Worm (Caenorhabditis elegans) whole organism, L1 larva: ENCODE measurements around the gene T28B11.1.

Experiments used
- C04F5.9 ChIP-seq: sonication (generic microtip); optimal IDR thresholded peaks from 2 replicates; lab custom pipeline; 2016; ENCODE audit warnings: missing genetic modification characterization, missing compliant biosample characterization
- C34B4.2 ChIP-seq: sonication (generic microtip); optimal IDR thresholded peaks from 2 replicates; lab custom pipeline; 2017; ENCODE audit warnings: mild to moderate bottlenecking, missing genetic modification characterization, missing compliant biosample characterization
- F16B12.6 ChIP-seq: fragments of 150-350 bp; optimal IDR thresholded peaks from 2 replicates; lab custom pipeline; 2014; ENCODE audit warnings: missing biosample characterization, missing genetic modification characterization
- Y116A8C.19 ChIP-seq: sonication (generic microtip); optimal IDR thresholded peaks from 2 replicates; lab custom pipeline; 2016; ENCODE audit warnings: missing compliant biosample characterization, missing genetic modification characterization, borderline replicate concordance
- aly-2 ChIP-seq: fragments of 150-350 bp; optimal IDR thresholded peaks from 2 replicates; lab custom pipeline; 2014; ENCODE audit warnings: missing biosample characterization, missing genetic modification characterization
- blmp-1 ChIP-seq: fragments of 150-350 bp; optimal IDR thresholded peaks from 2 replicates; lab custom pipeline; 2014; ENCODE audit warnings: missing biosample characterization, missing genetic modification characterization
- ceh-63 ChIP-seq: fragments of 200-800 bp; sonication (Bioruptor generic); optimal IDR thresholded peaks from 2 replicates; lab custom pipeline; 2018; ENCODE audit warnings: mild to moderate bottlenecking, missing genetic modification characterization, missing compliant biosample characterization
- ceh-8 ChIP-seq: fragments of 200-800 bp; sonication (Bioruptor generic); optimal IDR thresholded peaks from 2 replicates; lab custom pipeline; 2018; ENCODE audit warnings: mild to moderate bottlenecking, missing genetic modification characterization, moderate library complexity, missing compliant biosample characterization
- ceh-82 ChIP-seq, 3 experiments: fragments of 150-350 bp in 1 of 3; sonication (generic microtip) in 2 of 3; optimal IDR thresholded peaks; 2 replicates each; lab custom pipeline; 2014 to 2017; ENCODE audit warnings: missing biosample characterization in 3 of 3, missing genetic modification characterization in 3 of 3
- ces-1 ChIP-seq: fragments of 150-350 bp; optimal IDR thresholded peaks from 2 replicates; lab custom pipeline; 2014; ENCODE audit warnings: missing biosample characterization, missing genetic modification reagents, missing genetic modification characterization
- dpl-1 ChIP-seq, 3 experiments: fragments of 150-350 bp in 2 of 3; sonication (generic microtip) in 1 of 3; optimal IDR thresholded peaks; 2 replicates each; lab custom pipeline; 2014 to 2017; ENCODE audit warnings: missing biosample characterization in 3 of 3, missing genetic modification characterization in 3 of 3, missing genetic modification reagents in 3 of 3
- dsc-1 ChIP-seq: sonication (generic microtip); optimal IDR thresholded peaks from 2 replicates; lab custom pipeline; 2016; ENCODE audit warnings: mild to moderate bottlenecking, missing genetic modification characterization, missing compliant biosample characterization
- efl-1 ChIP-seq, 4 experiments: fragments of 150-350 bp; optimal IDR thresholded peaks in 3 of 4; peaks in 1 of 4; 1 replicate in 1 of 4; 2 replicates in 3 of 4; lab custom pipeline; 2014; ENCODE audit warnings: missing biosample characterization in 2 of 4, missing genetic modification characterization in 2 of 4, missing genetic modification reagents in 2 of 4
- efl-3 ChIP-seq: fragments of 200-800 bp; sonication (Bioruptor generic); optimal IDR thresholded peaks from 2 replicates; lab custom pipeline; 2018; ENCODE audit warnings: mild to moderate bottlenecking, missing genetic modification characterization, missing compliant biosample characterization
- egl-13 ChIP-seq: sonication (generic microtip); optimal IDR thresholded peaks from 2 replicates; lab custom pipeline; 2016; ENCODE audit warnings: missing genotype, missing genetic modification reagents, missing genetic modification characterization, missing compliant biosample characterization
- egl-27 ChIP-seq, 2 experiments: fragments of 150-350 bp in 1 of 2; sonication (generic microtip); optimal IDR thresholded peaks; 3 replicates each; lab custom pipeline; 2017 to 2018; ENCODE audit warnings: missing biosample characterization in 2 of 2, missing genetic modification characterization in 2 of 2, missing genetic modification reagents in 2 of 2
- ets-5 ChIP-seq: fragments of 200-800 bp; sonication (Bioruptor generic); IDR thresholded peaks from 2 replicates; pipeline ENCODE4 v1.3.6; 2022; ENCODE audit warnings: missing genetic modification characterization, missing compliant biosample characterization
- fkh-10 ChIP-seq: sonication (generic microtip); optimal IDR thresholded peaks from 2 replicates; lab custom pipeline; 2017; ENCODE audit warnings: missing biosample characterization, missing genetic modification reagents, missing genetic modification characterization
- fkh-4 ChIP-seq: sonication (generic microtip); optimal IDR thresholded peaks from 2 replicates; lab custom pipeline; 2016; ENCODE audit warnings: missing compliant biosample characterization, missing genetic modification characterization, borderline replicate concordance
- grh-1 ChIP-seq: fragments of 200-800 bp; sonication (Bioruptor generic); IDR thresholded peaks from 2 replicates; pipeline ENCODE4 v1.3.6; 2022; ENCODE audit warnings: missing genetic modification reagents, missing genetic modification characterization, missing compliant biosample characterization
- irx-1 ChIP-seq: sonication (generic microtip); optimal IDR thresholded peaks from 2 replicates; lab custom pipeline; 2016; ENCODE audit warnings: missing genetic modification characterization, missing compliant biosample characterization
- isw-1 ChIP-seq: fragments of 200-800 bp; sonication (Bioruptor generic); IDR thresholded peaks from 2 replicates; pipeline ENCODE4 v1.3.6; 2022; ENCODE audit warnings: missing genetic modification characterization, missing compliant biosample characterization
- lin-13 ChIP-seq: fragments of 150-350 bp; optimal IDR thresholded peaks from 2 replicates; lab custom pipeline; 2014; ENCODE audit warnings: missing biosample characterization, missing genetic modification reagents, missing genetic modification characterization
- lin-14 ChIP-seq: fragments of 200-800 bp; sonication (Bioruptor generic); optimal IDR thresholded peaks from 2 replicates; lab custom pipeline; 2018; ENCODE audit warnings: mild to moderate bottlenecking, missing genetic modification characterization, moderate library complexity, missing compliant biosample characterization
- lin-15B ChIP-seq: fragments of 150-350 bp; sonication (generic microtip); optimal IDR thresholded peaks from 3 replicates; lab custom pipeline; 2014; ENCODE audit warnings: missing biosample characterization, missing genetic modification characterization
- lin-35 ChIP-seq, 2 experiments: fragments of 150-350 bp; optimal IDR thresholded peaks; 2 replicates each; lab custom pipeline; 2014; ENCODE audit warnings: missing biosample characterization in 2 of 2, missing genetic modification characterization in 2 of 2, missing genetic modification reagents in 2 of 2
- lin-39 ChIP-seq: fragments of 150-350 bp; optimal IDR thresholded peaks from 2 replicates; lab custom pipeline; 2014; ENCODE audit warnings: missing biosample characterization, missing genetic modification reagents, missing genetic modification characterization
- lsy-2 ChIP-seq, 2 experiments: fragments of 150-350 bp; optimal IDR thresholded peaks; 2 replicates each; lab custom pipeline; 2014; ENCODE audit warnings: missing biosample characterization in 2 of 2, missing genetic modification characterization in 2 of 2
- mab-9 ChIP-seq: fragments of 200-800 bp; sonication (Bioruptor generic); IDR thresholded peaks from 2 replicates; pipeline ENCODE4 v1.3.6; 2022; ENCODE audit warnings: missing genetic modification reagents, missing genetic modification characterization, missing compliant biosample characterization
- mdl-1 ChIP-seq, 2 experiments: fragments of 150-350 bp; optimal IDR thresholded peaks; 2 replicates each; lab custom pipeline; 2014 to 2017; ENCODE audit warnings: missing biosample characterization in 2 of 2, missing genetic modification characterization in 2 of 2, inconsistent platforms in 1 of 2
- mef-2 ChIP-seq: fragments of 150-350 bp; optimal IDR thresholded peaks from 2 replicates; lab custom pipeline; 2014; ENCODE audit warnings: missing biosample characterization, missing genetic modification characterization
- mep-1 ChIP-seq: fragments of 150-350 bp; optimal IDR thresholded peaks from 2 replicates; lab custom pipeline; 2014; ENCODE audit warnings: missing biosample characterization, missing genetic modification characterization
- nhr-12 ChIP-seq: sonication (generic microtip); optimal IDR thresholded peaks from 2 replicates; lab custom pipeline; 2017; ENCODE audit warnings: missing biosample characterization, missing genetic modification characterization
- nhr-19 ChIP-seq: fragments of 200-800 bp; sonication (Bioruptor generic); conservative IDR thresholded peaks from 2 replicates; pipeline ENCODE4 v1.3.6; 2022; ENCODE audit warnings: missing genetic modification characterization, missing compliant biosample characterization
- nhr-28 ChIP-seq: fragments of 150-350 bp; optimal IDR thresholded peaks from 2 replicates; lab custom pipeline; 2014; ENCODE audit warnings: missing biosample characterization, missing genetic modification characterization
- nhr-47 ChIP-seq: sonication (generic microtip); optimal IDR thresholded peaks from 2 replicates; lab custom pipeline; 2016; ENCODE audit warnings: mild to moderate bottlenecking, missing genetic modification characterization, moderate library complexity, missing compliant biosample characterization
- nhr-71 ChIP-seq: sonication (generic microtip); optimal IDR thresholded peaks from 2 replicates; lab custom pipeline; 2016; ENCODE audit warnings: mild to moderate bottlenecking, missing genetic modification characterization, moderate library complexity, missing compliant biosample characterization
- nhr-77 ChIP-seq: fragments of 150-350 bp; optimal IDR thresholded peaks from 2 replicates; lab custom pipeline; 2014; ENCODE audit warnings: missing biosample characterization, missing genetic modification characterization
- pax-3 ChIP-seq: fragments of 200-800 bp; sonication (Bioruptor generic); optimal IDR thresholded peaks from 2 replicates; lab custom pipeline; 2018; ENCODE audit warnings: mild to moderate bottlenecking, missing genetic modification characterization, moderate library complexity, missing compliant biosample characterization
- pqm-1 ChIP-seq: sonication (generic microtip); optimal IDR thresholded peaks from 3 replicates; lab custom pipeline; 2017; ENCODE audit warnings: missing biosample characterization, missing genetic modification characterization
- rnt-1 ChIP-seq: sonication (generic microtip); optimal IDR thresholded peaks from 2 replicates; lab custom pipeline; 2016; ENCODE audit warnings: mild to moderate bottlenecking, missing genetic modification characterization, moderate library complexity, missing compliant biosample characterization
- skn-1 ChIP-seq: fragments of 150-350 bp; optimal IDR thresholded peaks from 2 replicates; lab custom pipeline; 2014; ENCODE audit warnings: missing biosample characterization, missing genetic modification characterization
- snpc-4 ChIP-seq: fragments of 150-350 bp; optimal IDR thresholded peaks from 2 replicates; lab custom pipeline; 2014; ENCODE audit warnings: missing biosample characterization, missing genetic modification characterization
- snu-23 ChIP-seq: sonication (generic microtip); optimal IDR thresholded peaks from 2 replicates; lab custom pipeline; 2016; ENCODE audit warnings: missing genetic modification characterization, missing compliant biosample characterization
- sptf-1 ChIP-seq: fragments of 150-350 bp; optimal IDR thresholded peaks from 2 replicates; lab custom pipeline; 2014; ENCODE audit warnings: missing biosample characterization, missing genetic modification characterization
- sup-37 ChIP-seq: fragments of 200-800 bp; sonication (Bioruptor generic); optimal IDR thresholded peaks from 2 replicates; lab custom pipeline; 2018; ENCODE audit warnings: mild to moderate bottlenecking, missing genetic modification characterization, missing compliant biosample characterization
- tbx-2 ChIP-seq: sonication (generic microtip); optimal IDR thresholded peaks from 2 replicates; lab custom pipeline; 2016; ENCODE audit warnings: missing genetic modification characterization, missing compliant biosample characterization
- unc-130 ChIP-seq: fragments of 150-350 bp; optimal IDR thresholded peaks from 2 replicates; lab custom pipeline; 2017; ENCODE audit warnings: missing biosample characterization, missing genetic modification characterization, inconsistent platforms
- unc-30 ChIP-seq: sonication (generic microtip); optimal IDR thresholded peaks from 2 replicates; lab custom pipeline; 2017; ENCODE audit warnings: missing biosample characterization, missing genetic modification characterization
- unc-62 ChIP-seq: fragments of 150-350 bp; optimal IDR thresholded peaks from 2 replicates; lab custom pipeline; 2014; ENCODE audit warnings: missing biosample characterization, missing genetic modification reagents, missing genetic modification characterization
- unc-86 ChIP-seq: sonication (generic microtip); optimal IDR thresholded peaks from 2 replicates; lab custom pipeline; 2016; ENCODE audit warnings: missing genetic modification characterization, missing compliant biosample characterization
- zip-4 ChIP-seq: fragments of 200-800 bp; sonication (Bioruptor generic); optimal IDR thresholded peaks from 2 replicates; lab custom pipeline; 2018; ENCODE audit warnings: mild to moderate bottlenecking, missing genetic modification characterization, moderate library complexity, missing compliant biosample characterization

The T28B11.1 gene

ce11 chrV:10679990-10680602, 52.1 kb downstream of the T28B11.1 start:
- TF ChIP-seq ces-1 (no peak), nhr-47 (tag; lab: Kevin White, UChicago) (peak; percentile 2), pax-3 (tag; lab: Kevin White, UChicago) (no peak), unc-62 (no peak), unc-86 (tag; lab: Kevin White, UChicago) (no peak), isw-1 (GFP tag; lab: Robert Waterston, UW) (no peak), lin-15B (no peak), zip-4 (no peak), F16B12.6 (tag; lab: Kevin White, UChicago) (peak; percentile 77), ceh-8 (GFP tag; lab: Kevin White, UChicago) (no peak), lin-35 (GFP tag; optimal IDR thresholded peaks at IDR 0.05; lab: Kevin White, UChicago) (peak in 1 of 2 experiments; percentile 30), pqm-1 (no peak), snu-23 (peak; percentile 12), sup-37 (GFP tag; lab: Kevin White, UChicago) (no peak), mep-1 (tag; lab: Kevin White, UChicago) (peak; percentile 55), nhr-28 (no peak), mdl-1 (tag; optimal IDR thresholded peaks at IDR 0.05; lab: Kevin White, UChicago) (no peak), unc-130 (tag; lab: Kevin White, UChicago) (no peak), egl-27 (tag; optimal IDR thresholded peaks at IDR 0.05; lab: Kevin White, UChicago) (no peak), irx-1 (no peak), dsc-1 (tag; lab: Kevin White, UChicago) (no peak), ceh-82 (tag; optimal IDR thresholded peaks at IDR 0.05; lab: Kevin White, UChicago) (no peak), grh-1 (GFP tag; lab: Robert Waterston, UW) (no peak), snpc-4 (tag; lab: Kevin White, UChicago) (no peak), unc-30 (tag; lab: Kevin White, UChicago) (no peak), ceh-63 (GFP tag; lab: Kevin White, UChicago) (no peak), C34B4.2 (no peak), C04F5.9 (tag; lab: Kevin White, UChicago) (no peak), skn-1 (no peak), fkh-4 (no peak), dpl-1 (GFP tag; optimal IDR thresholded peaks at IDR 0.05; lab: Kevin White, UChicago) (peak in 1 of 3 experiments; percentile 28), fkh-10 (GFP tag; lab: Kevin White, UChicago) (peak; percentile 66), efl-3 (GFP tag; lab: Kevin White, UChicago) (no peak), tbx-2 (tag; lab: Kevin White, UChicago) (no peak), blmp-1 (peak; percentile 2), lin-39 (tag; lab: Kevin White, UChicago) (no peak), mab-9 (no peak), lsy-2 (tag; optimal IDR thresholded peaks at IDR 0.05; lab: Kevin White, UChicago) (peak; percentile 52 to 88), efl-1 (optimal IDR thresholded peaks at IDR 0.05; lab: Kevin White, UChicago) (peak in 1 of 2 experiments; percentile 15), efl-1 (GFP tag; optimal IDR thresholded peaks at IDR 0.05 in 1 of 2; lab: Kevin White, UChicago) (peak; percentile 10 to 92), nhr-71 (no peak), Y116A8C.19 (tag; lab: Kevin White, UChicago) (no peak), lin-14 (GFP tag; lab: Kevin White, UChicago) (peak; percentile 51), egl-13 (tag; lab: Kevin White, UChicago) (no peak), ets-5 (GFP tag; lab: Robert Waterston, UW) (no peak), sptf-1 (no peak), aly-2 (tag; lab: Kevin White, UChicago) (no peak), rnt-1 (tag; lab: Kevin White, UChicago) (no peak), mef-2 (tag; lab: Kevin White, UChicago) (no peak), lin-13 (GFP tag; lab: Kevin White, UChicago) (no peak), nhr-19 (GFP tag; lab: Robert Waterston, UW) (no peak), nhr-77 (tag; lab: Kevin White, UChicago) (no peak), nhr-12 (no peak)
